Worm (Caenorhabditis elegans): ENCODE measurements around the gene idpp-16.

The idpp-16 gene

ce11 chrV:11610481-11610880 lies 4.2 kb upstream of the idpp-16 start, which contains the start of gene sas-5:
sas-5 (plus strand) TSS chrV:11610737.
- TF ChIP-seq sptf-1 (tag; optimal IDR thresholded peaks at IDR 0.05) (peak; percentile 94), cnd-1 (tag; optimal IDR thresholded peaks at IDR 0.05) (peak; percentile 73), pha-4 (tag; optimal IDR thresholded peaks at IDR 0.05) (peak; percentile 37), lin-32 (GFP tag; optimal IDR thresholded peaks at IDR 0.05) (peak; percentile 48), ceh-43 (GFP tag; optimal IDR thresholded peaks at IDR 0.05) (no peak), M03D4.4 (tag; optimal IDR thresholded peaks at IDR 0.05) (peak; percentile 87), sem-2 (GFP tag; optimal IDR thresholded peaks at IDR 0.05) (peak; percentile 51), mab-5 (tag; optimal IDR thresholded peaks at IDR 0.05) (peak; percentile 18), tbx-8 (GFP tag; optimal IDR thresholded peaks at IDR 0.05) (peak; percentile 80), zip-8 (tag; optimal IDR thresholded peaks at IDR 0.05) (no peak), elt-1 (tag; optimal IDR thresholded peaks at IDR 0.05; ENCODE audit: borderline replicate concordance, insufficient read depth) (peak; percentile 5), flh-1 (GFP tag; optimal IDR thresholded peaks at IDR 0.05) (peak; percentile 75), hlh-1 (tag; optimal IDR thresholded peaks at IDR 0.05) (peak; percentile 83), nhr-28 (tag; optimal IDR thresholded peaks at IDR 0.05) (peak; percentile 5), unc-39 (tag; optimal IDR thresholded peaks at IDR 0.05) (no peak), bed-3 (GFP tag; optimal IDR thresholded peaks at IDR 0.05) (peak; percentile 62), unc-62 (GFP tag; optimal IDR thresholded peaks at IDR 0.05) (no peak), unc-120 (tag; optimal IDR thresholded peaks at IDR 0.05; ENCODE audit: poor library complexity, severe bottlenecking) (peak; percentile 92), ztf-11 (tag; optimal IDR thresholded peaks at IDR 0.05) (peak; percentile 77), nhr-12 (tag; optimal IDR thresholded peaks at IDR 0.05) (peak; percentile 37), ces-1 (GFP tag; optimal IDR thresholded peaks at IDR 0.05) (peak; percentile 55), ceh-83 (GFP tag; optimal IDR thresholded peaks at IDR 0.05) (peak; percentile 81), elt-3 (tag; optimal IDR thresholded peaks at IDR 0.05) (peak; percentile 12), lin-13 (tag; optimal IDR thresholded peaks at IDR 0.05) (peak; percentile 6), lsy-2 (tag; optimal IDR thresholded peaks at IDR 0.05) (peak; percentile 73), mls-2 (tag; optimal IDR thresholded peaks at IDR 0.05) (peak; percentile 89), drap-1 (GFP tag; optimal IDR thresholded peaks at IDR 0.05) (peak; percentile 88), blmp-1 (tag; optimal IDR thresholded peaks at IDR 0.05) (peak; percentile 45), ham-2 (GFP tag; optimal IDR thresholded peaks at IDR 0.05) (peak; percentile 55), nhr-2 (tag; optimal IDR thresholded peaks at IDR 0.05) (no peak), nhr-237 (tag; optimal IDR thresholded peaks at IDR 0.05) (peak; percentile 53), nhr-76 (tag; optimal IDR thresholded peaks at IDR 0.05) (peak; percentile 19), snpc-4 (tag; optimal IDR thresholded peaks at IDR 0.05) (no peak), ceh-39 (tag; optimal IDR thresholded peaks at IDR 0.05) (no peak), mep-1 (tag; optimal IDR thresholded peaks at IDR 0.05) (peak; percentile 70)

ce11 chrV:11610049-11610448 lies 3.7 kb upstream of the idpp-16 start, which contains the start of gene piit-1:
piit-1 (minus strand) TSS chrV:11610149.
- TF ChIP-seq sem-2 (GFP tag; optimal IDR thresholded peaks at IDR 0.05) (no peak), elt-1 (tag; optimal IDR thresholded peaks at IDR 0.05; ENCODE audit: borderline replicate concordance, insufficient read depth) (no peak), blmp-1 (tag; optimal IDR thresholded peaks at IDR 0.05) (no peak), zip-8 (tag; optimal IDR thresholded peaks at IDR 0.05) (no peak), lin-13 (tag; optimal IDR thresholded peaks at IDR 0.05) (no peak), mep-1 (tag; optimal IDR thresholded peaks at IDR 0.05) (no peak), mab-5 (tag; optimal IDR thresholded peaks at IDR 0.05) (no peak), lin-32 (GFP tag; optimal IDR thresholded peaks at IDR 0.05) (no peak), bed-3 (GFP tag; optimal IDR thresholded peaks at IDR 0.05) (no peak), ces-1 (GFP tag; optimal IDR thresholded peaks at IDR 0.05) (no peak), unc-62 (GFP tag; optimal IDR thresholded peaks at IDR 0.05) (no peak), snpc-4 (tag; optimal IDR thresholded peaks at IDR 0.05) (no peak), elt-3 (tag; optimal IDR thresholded peaks at IDR 0.05) (no peak), hlh-1 (tag; optimal IDR thresholded peaks at IDR 0.05) (no peak), nhr-12 (tag; optimal IDR thresholded peaks at IDR 0.05) (no peak), sptf-1 (tag; optimal IDR thresholded peaks at IDR 0.05) (no peak), flh-1 (GFP tag; optimal IDR thresholded peaks at IDR 0.05) (no peak), ceh-43 (GFP tag; optimal IDR thresholded peaks at IDR 0.05) (no peak)

DNA sequence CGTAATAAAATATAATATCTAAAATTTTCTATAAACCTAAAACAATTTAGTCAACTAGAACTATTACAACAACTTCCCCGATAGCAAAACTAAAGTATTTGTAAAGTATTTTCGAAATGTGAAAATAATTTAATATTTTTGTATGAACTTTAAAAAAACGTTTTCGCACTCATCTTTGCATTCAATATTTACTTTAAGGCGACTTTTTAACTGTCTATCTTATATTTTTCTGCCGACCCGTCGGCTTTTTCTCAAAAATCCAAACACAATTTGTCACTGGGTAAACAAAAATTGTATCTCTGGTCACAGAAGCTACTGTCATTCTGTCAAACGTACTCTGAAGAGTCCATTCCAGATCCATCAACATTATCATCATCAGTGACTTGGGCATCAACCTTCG lies 1.1 kb downstream of the idpp-16 start:
- TF ChIP-seq sem-2 (GFP tag; optimal IDR thresholded peaks at IDR 0.05) (no peak), mab-5 (tag; optimal IDR thresholded peaks at IDR 0.05) (no peak), ztf-11 (tag; optimal IDR thresholded peaks at IDR 0.05) (no peak), ceh-43 (GFP tag; optimal IDR thresholded peaks at IDR 0.05) (no peak), mls-2 (tag; optimal IDR thresholded peaks at IDR 0.05) (no peak), elt-1 (tag; optimal IDR thresholded peaks at IDR 0.05; ENCODE audit: borderline replicate concordance, insufficient read depth) (no peak), hlh-1 (tag; optimal IDR thresholded peaks at IDR 0.05) (no peak), elt-3 (tag; optimal IDR thresholded peaks at IDR 0.05) (no peak), pha-4 (tag; optimal IDR thresholded peaks at IDR 0.05) (no peak), lin-32 (GFP tag; optimal IDR thresholded peaks at IDR 0.05) (no peak), unc-120 (tag; optimal IDR thresholded peaks at IDR 0.05; ENCODE audit: poor library complexity, severe bottlenecking) (no peak), bed-3 (GFP tag; optimal IDR thresholded peaks at IDR 0.05) (no peak), nhr-237 (tag; optimal IDR thresholded peaks at IDR 0.05) (no peak), cnd-1 (tag; optimal IDR thresholded peaks at IDR 0.05) (no peak), ham-2 (GFP tag; optimal IDR thresholded peaks at IDR 0.05) (no peak), drap-1 (GFP tag; optimal IDR thresholded peaks at IDR 0.05) (no peak)
